Fruit fly (Drosophila melanogaster): ENCODE data around the gene Gyc32E.
A peak's percentile ranks its signal among the peaks of the same experiment; 100 is the strongest.

The Gyc32E gene

dm6 chr2L:11091111-11091510 is 57.8 kb downstream of the Gyc32E start, which contains the start of gene Wdr59 (continued):
- TF ChIP-seq CG32767 (GFP tag; IDR thresholded peaks at IDR 0.05) (no peak), CG2129 (GFP tag; IDR thresholded peaks at IDR 0.05; ENCODE audit: partially characterized antibody) (peak; percentile 60; the same call in 1 of the 2 replicates), Bgb (GFP tag; IDR thresholded peaks at IDR 0.05; ENCODE audit: partially characterized antibody) (peak; percentile 62; the same call in 1 of the 2 replicates), emc (GFP tag; optimal IDR thresholded peaks at IDR 0.05) (no peak), CG10565 (GFP tag; optimal IDR thresholded peaks at IDR 0.05) (no peak), CG10267 (tag; optimal IDR thresholded peaks at IDR 0.05) (peak; percentile 69), ro (GFP tag; IDR thresholded peaks at IDR 0.05) (no peak), danr (GFP tag; IDR thresholded peaks at IDR 0.05) (no peak), NC2α (GFP tag; optimal IDR thresholded peaks at IDR 0.05) (no peak), crol (GFP tag; IDR thresholded peaks at IDR 0.05) (no peak), Sry-δ (GFP tag; optimal IDR thresholded peaks at IDR 0.05) (peak; percentile 50), mam (GFP tag; optimal IDR thresholded peaks at IDR 0.05) (peak; percentile 11), NFAT (GFP tag; IDR thresholded peaks at IDR 0.05) (no peak), CG6854 (GFP tag; optimal IDR thresholded peaks at IDR 0.05) (no peak), fd3F (GFP tag; optimal IDR thresholded peaks at IDR 0.05) (no peak), CG13624 (GFP tag; optimal IDR thresholded peaks at IDR 0.05) (no peak), gfzf (GFP tag; optimal IDR thresholded peaks at IDR 0.05) (no peak), dmrt11E (tag; optimal IDR thresholded peaks at IDR 0.05) (peak; percentile 49), sob (GFP tag; IDR thresholded peaks at IDR 0.05) (no peak; the same call in 1 of the 2 replicates), scrt (GFP tag; optimal IDR thresholded peaks at IDR 0.05) (peak; percentile 52), pan (optimal IDR thresholded peaks at IDR 0.05) (no peak), pan (GFP tag; optimal IDR thresholded peaks at IDR 0.05 in 1 of 2, IDR thresholded peaks at IDR 0.05 in 1 of 2) (peak in 1 of 2 experiments; percentile 25), CG13775 (GFP tag; optimal IDR thresholded peaks at IDR 0.05) (peak; percentile 2), CG31388 (GFP tag; optimal IDR thresholded peaks at IDR 0.05) (no peak), CG3726 (GFP tag; IDR thresholded peaks at IDR 0.05) (no peak), C15 (GFP tag; IDR thresholded peaks at IDR 0.05) (no peak), CG18619 (GFP tag; optimal IDR thresholded peaks at IDR 0.05) (no peak), nerfin-2 (GFP tag; IDR thresholded peaks at IDR 0.05; ENCODE audit: partially characterized antibody) (peak; percentile 34; the same call in 1 of the 2 replicates), CG5245 (GFP tag; optimal IDR thresholded peaks at IDR 0.05) (no peak), grau (tag; optimal IDR thresholded peaks at IDR 0.05) (no peak), lilli (GFP tag; optimal IDR thresholded peaks at IDR 0.05) (peak; percentile 52), CG17361 (GFP tag; IDR thresholded peaks at IDR 0.05) (no peak), usp (GFP tag; optimal IDR thresholded peaks at IDR 0.05) (no peak), Sin3A (optimal IDR thresholded peaks at IDR 0.05) (no peak), E2f1 (GFP tag; IDR thresholded peaks at IDR 0.05) (peak; percentile 41), CG13424 (tag; optimal IDR thresholded peaks at IDR 0.05) (peak; percentile 57), Bdp1 (GFP tag; optimal IDR thresholded peaks at IDR 0.05) (no peak), CG4404 (GFP tag; IDR thresholded peaks at IDR 0.05) (no peak), tll (GFP tag; optimal IDR thresholded peaks at IDR 0.05) (no peak), ewg (GFP tag; optimal IDR thresholded peaks at IDR 0.05) (no peak), CG8290 (GFP tag; optimal IDR thresholded peaks at IDR 0.05) (peak; percentile 28), CG8290 (tag; optimal IDR thresholded peaks at IDR 0.05) (no peak), CG10209 (GFP tag; optimal IDR thresholded peaks at IDR 0.05) (no peak), jumu (GFP tag; optimal IDR thresholded peaks at IDR 0.05) (no peak), CG8765 (GFP tag; IDR thresholded peaks at IDR 0.05) (no peak), CG7372 (GFP tag; IDR thresholded peaks at IDR 0.05) (0 out of 2 replicates have a peak, but pooled peaks have one; percentile 10), bigmax (GFP tag; optimal IDR thresholded peaks at IDR 0.05) (no peak), lab (GFP tag; optimal IDR thresholded peaks at IDR 0.05) (no peak), ac (GFP tag; optimal IDR thresholded peaks at IDR 0.05) (no peak), zen2 (GFP tag; IDR thresholded peaks at IDR 0.05; ENCODE audit: partially characterized antibody) (no peak; the same call in 2 of the 3 replicates), D19B (GFP tag; optimal IDR thresholded peaks at IDR 0.05) (no peak), CG4328 (GFP tag; optimal IDR thresholded peaks at IDR 0.05) (no peak)

Measured in whole organism, embryonic.